Fruit fly (Drosophila melanogaster) whole organism, adult: ENCODE results near the gene Gat.

Source experiments
- CG11617 ChIP-seq: fragments of 200-800 bp; sonication (Bioruptor generic); optimal IDR thresholded peaks from 2 replicates; lab custom pipeline; 2017; ENCODE audit warnings: mild to moderate bottlenecking, missing biosample characterization, missing genetic modification reagents, missing genetic modification characterization
- CG12768 ChIP-seq: fragments of 200-800 bp; sonication (Bioruptor generic); optimal IDR thresholded peaks from 2 replicates; lab custom pipeline; 2017; ENCODE audit warnings: missing biosample characterization, missing genetic modification characterization, mild to moderate bottlenecking, moderate library complexity, missing genetic modification reagents
- CG14711 ChIP-seq: fragments of 200-800 bp; sonication (Bioruptor generic); optimal IDR thresholded peaks from 2 replicates; lab custom pipeline; 2018; ENCODE audit warnings: missing biosample characterization, mild to moderate bottlenecking, missing genetic modification characterization, moderate library complexity
- CG1620 ChIP-seq: fragments of 200-800 bp; sonication (Bioruptor generic); optimal IDR thresholded peaks from 2 replicates; lab custom pipeline; 2016; ENCODE audit warnings: missing biosample characterization, missing genetic modification characterization
- CG33017 ChIP-seq: fragments of 200-800 bp; sonication (Bioruptor generic); optimal IDR thresholded peaks from 2 replicates; lab custom pipeline; 2018; ENCODE audit warnings: missing biosample characterization, mild to moderate bottlenecking, missing genetic modification characterization, moderate library complexity
- CG5204 ChIP-seq: fragments of 200-800 bp; sonication (Bioruptor generic); optimal IDR thresholded peaks from 2 replicates; lab custom pipeline; 2016; ENCODE audit warnings: missing biosample characterization, missing genetic modification characterization
- CG7045 ChIP-seq: fragments of 200-800 bp; sonication (Bioruptor generic); optimal IDR thresholded peaks from 2 replicates; lab custom pipeline; 2017; ENCODE audit warnings: missing biosample characterization, mild to moderate bottlenecking, missing genetic modification characterization
- CG7101 ChIP-seq: fragments of 200-800 bp; sonication (Bioruptor generic); optimal IDR thresholded peaks from 2 replicates; lab custom pipeline; 2018; ENCODE audit warnings: missing biosample characterization, mild to moderate bottlenecking, missing genetic modification characterization, moderate library complexity
- Clk ChIP-seq: fragments of 200-800 bp; sonication (Bioruptor generic); optimal IDR thresholded peaks from 2 replicates; lab custom pipeline; 2017; ENCODE audit warnings: missing biosample characterization, missing genetic modification characterization
- Crg-1 ChIP-seq: fragments of 200-800 bp; sonication (Bioruptor generic); optimal IDR thresholded peaks from 2 replicates; lab custom pipeline; 2016; ENCODE audit warnings: missing biosample characterization, missing genetic modification characterization
- Hr96 ChIP-seq: fragments of 200-800 bp; sonication (Bioruptor generic); optimal IDR thresholded peaks from 2 replicates; lab custom pipeline; 2016; ENCODE audit warnings: missing biosample characterization, missing genetic modification characterization
- Mnt ChIP-seq: fragments of 200-800 bp; sonication (Bioruptor generic); optimal IDR thresholded peaks from 2 replicates; lab custom pipeline; 2016; ENCODE audit warnings: missing biosample characterization, mild to moderate bottlenecking, missing genetic modification characterization
- cic ChIP-seq: fragments of 200-800 bp; sonication (Bioruptor generic); optimal IDR thresholded peaks from 2 replicates; lab custom pipeline; 2017; ENCODE audit warnings: missing biosample characterization, mild to moderate bottlenecking, missing genetic modification characterization, moderate library complexity
- cnc ChIP-seq, 2 experiments: fragments of >200 bp; optimal IDR thresholded peaks; 2 replicates each; lab custom pipeline; 2017
- kay ChIP-seq: fragments of 200-800 bp; sonication (Bioruptor generic); peaks from one replicate; lab custom pipeline; 2016; ENCODE audit warnings: missing biosample characterization, missing genetic modification characterization, borderline replicate concordance
- pad ChIP-seq: fragments of 200-800 bp; sonication (Bioruptor generic); optimal IDR thresholded peaks from 3 replicates; lab custom pipeline; 2017; ENCODE audit warnings: missing biosample characterization, missing genetic modification characterization, mild to moderate bottlenecking, moderate library complexity, missing genetic modification reagents
- tj ChIP-seq: fragments of 200-800 bp; sonication (Bioruptor generic); optimal IDR thresholded peaks from 3 replicates; lab custom pipeline; 2017; ENCODE audit warnings: missing biosample characterization, mild to moderate bottlenecking, missing genetic modification characterization, moderate library complexity
- toe ChIP-seq: fragments of 200-800 bp; sonication (Bioruptor generic); optimal IDR thresholded peaks from 2 replicates; lab custom pipeline; 2016; ENCODE audit warnings: missing biosample characterization, missing genetic modification characterization

The Gat gene

dm6 chr4:629391-629790 is at the start of gene Gat:
Gene Gat, plus strand, starts transcription at chr4:629691.
- no peak for TF ChIP-seq CG11617 (GFP tag; lab: Kevin White, UChicago)
- no peak for TF ChIP-seq pad (GFP tag; lab: Kevin White, UChicago)
- TF ChIP-seq cnc (optimal IDR thresholded peaks at IDR 0.05; lab: Kevin White, UChicago): no peak
- no peak for TF ChIP-seq Clk (GFP tag; lab: Kevin White, UChicago)
- no peak for TF ChIP-seq toe (GFP tag; lab: Kevin White, UChicago)
- no peak for TF ChIP-seq Hr96 (GFP tag; lab: Kevin White, UChicago)
- TF ChIP-seq kay: no peak
- TF ChIP-seq CG5204: no peak
- TF ChIP-seq Mnt (GFP tag; lab: Kevin White, UChicago): no peak
- TF ChIP-seq tj (GFP tag; lab: Kevin White, UChicago): no peak
- TF ChIP-seq CG1620 (GFP tag; lab: Kevin White, UChicago): no peak
- TF ChIP-seq CG14711: no peak
- no peak for TF ChIP-seq cic (GFP tag; lab: Kevin White, UChicago)
- no peak for TF ChIP-seq CG7045 (GFP tag; lab: Kevin White, UChicago)

DNA sequence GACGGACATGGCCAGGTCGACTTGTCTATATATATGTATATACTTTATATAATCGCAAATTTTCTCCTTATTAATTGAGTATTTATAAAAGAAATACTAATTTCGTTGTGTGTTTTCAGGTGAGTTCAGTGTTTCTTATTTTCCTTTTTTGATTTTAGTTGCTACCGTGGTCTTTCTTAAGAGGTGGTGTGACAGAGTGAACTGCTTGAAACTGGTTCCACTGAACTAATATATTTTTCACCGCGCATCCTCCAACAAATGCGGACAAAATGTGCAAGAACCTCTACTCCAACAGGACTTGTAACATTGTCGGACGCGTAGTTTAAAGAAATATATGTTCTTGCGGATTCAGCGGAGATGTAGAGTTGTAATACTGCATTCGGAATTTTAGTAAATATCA is 46.7 kb upstream of the Gat start, which contains the start of gene CG1909:
CG1909 (plus strand) TSS at position 273 of the 400 bp plus-strand sequence.
- TF ChIP-seq cnc (optimal IDR thresholded peaks at IDR 0.05; lab: Kevin White, UChicago) (no peak), CG33017 (tag; lab: Kevin White, UChicago) (no peak), Clk (GFP tag; lab: Kevin White, UChicago) (no peak), Mnt (GFP tag; lab: Kevin White, UChicago) (no peak), CG11617 (GFP tag; lab: Kevin White, UChicago) (no peak), Hr96 (GFP tag; lab: Kevin White, UChicago) (no peak), Crg-1 (GFP tag; lab: Kevin White, UChicago) (no peak), CG7045 (GFP tag; lab: Kevin White, UChicago) (no peak), cic (GFP tag; lab: Kevin White, UChicago) (no peak), CG1620 (GFP tag; lab: Kevin White, UChicago) (no peak)

DNA sequence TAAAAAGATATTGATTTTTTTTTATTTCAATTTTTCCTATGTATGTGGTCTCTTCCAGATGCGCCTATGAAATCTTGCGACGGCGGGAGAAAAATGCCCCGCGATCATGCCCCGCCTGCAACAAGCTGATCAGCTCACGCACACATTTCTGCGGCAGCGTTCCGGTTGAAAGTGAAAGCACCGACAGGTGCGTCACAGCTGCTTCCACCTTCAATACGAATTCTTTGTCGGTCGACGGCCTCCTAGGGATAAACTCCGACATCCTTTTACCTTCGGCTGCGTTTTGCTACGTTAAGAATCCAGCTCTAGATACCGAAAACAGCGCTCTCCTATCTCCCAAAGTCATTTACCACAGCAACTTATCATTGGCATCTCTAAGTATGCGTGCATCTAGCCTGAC is 41.0 kb upstream of the Gat start:
- TF ChIP-seq toe (GFP tag; lab: Kevin White, UChicago) (no peak), CG12768 (GFP tag; lab: Kevin White, UChicago) (no peak), Crg-1 (GFP tag; lab: Kevin White, UChicago) (no peak)

DNA sequence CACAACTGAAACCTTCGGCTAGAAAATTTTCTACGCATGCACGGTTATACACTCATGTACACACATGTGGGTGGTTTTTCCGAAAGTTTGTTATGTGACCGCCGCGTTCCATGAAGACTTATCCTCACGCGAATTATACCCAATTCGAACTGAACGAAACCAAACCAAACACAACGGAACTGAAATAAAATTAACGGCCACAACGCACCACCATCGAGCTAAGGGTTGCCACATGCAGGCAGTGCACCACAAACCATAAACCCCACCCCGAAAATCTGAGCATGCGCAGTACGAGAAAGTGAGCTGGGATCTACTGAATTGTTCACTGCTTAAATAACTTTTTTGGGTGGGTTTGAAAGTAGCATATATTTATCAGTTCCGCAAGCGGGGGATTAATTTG is 22.0 kb upstream of the Gat start, which contains the start of gene onecut:
onecut (minus strand) TSS at position 152 of the 400 bp plus-strand sequence.
- TF ChIP-seq CG14711 (peak; percentile 51), Mnt (GFP tag; lab: Kevin White, UChicago) (no peak)

- TF ChIP-seq cnc (optimal IDR thresholded peaks at IDR 0.05; lab: Kevin White, UChicago) (no peak), toe (GFP tag; lab: Kevin White, UChicago) (no peak), tj (GFP tag; lab: Kevin White, UChicago) (peak; percentile 67), CG7101 (tag; lab: Kevin White, UChicago) (no peak), CG12768 (GFP tag; lab: Kevin White, UChicago) (no peak), CG1620 (GFP tag; lab: Kevin White, UChicago) (no peak), Crg-1 (GFP tag; lab: Kevin White, UChicago) (no peak)
Measured at dm6 chr4:610398-611319, 18.8 kb upstream of the Gat start, which contains the start of gene Eph. Gene Eph, plus strand, starts transcription at chr4:610684.

DNA sequence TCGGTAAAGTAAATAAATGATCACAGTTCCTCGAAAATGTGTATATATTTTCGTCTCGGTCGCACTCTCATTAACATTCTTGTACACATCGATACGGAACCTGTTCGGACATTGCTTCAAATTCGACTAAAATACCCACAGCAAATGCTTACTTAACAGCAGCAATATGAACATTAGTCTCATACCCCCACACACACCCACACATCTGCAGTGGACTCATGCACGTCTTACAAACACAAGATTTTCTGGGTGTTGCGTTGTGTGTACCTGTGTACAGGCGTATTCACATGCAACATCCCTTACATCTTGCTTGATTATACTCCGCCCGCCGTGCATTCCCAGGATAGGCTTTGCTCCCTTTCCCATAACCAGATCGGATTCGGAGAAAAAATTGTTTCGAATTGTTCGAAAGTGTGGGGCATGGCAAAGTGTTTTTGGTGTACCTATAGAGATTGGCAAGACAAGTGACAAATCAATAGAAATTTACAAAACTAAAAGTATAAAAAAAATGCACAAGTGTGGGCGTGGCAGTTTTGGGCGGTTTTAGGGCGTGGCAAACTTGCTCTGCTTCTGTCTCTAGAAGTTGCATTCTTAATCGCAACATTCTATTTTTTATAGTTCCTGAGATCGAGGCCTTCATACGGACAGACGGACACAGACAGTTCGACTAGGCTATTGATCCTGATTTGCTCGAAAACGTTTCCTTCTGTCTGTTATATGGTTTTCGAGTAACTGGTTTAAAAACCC is 3.4 kb upstream of the Gat start, which contains the start of gene mav:
mav (minus strand) TSS at position 134 of the 747 bp plus-strand sequence.
- TF ChIP-seq pad (GFP tag; lab: Kevin White, UChicago): no peak
- no peak for TF ChIP-seq cic (GFP tag; lab: Kevin White, UChicago)
- TF ChIP-seq CG12768 (GFP tag; lab: Kevin White, UChicago): no peak
- no peak for TF ChIP-seq CG7045 (GFP tag; lab: Kevin White, UChicago)
- TF ChIP-seq kay: peak; percentile 74

DNA sequence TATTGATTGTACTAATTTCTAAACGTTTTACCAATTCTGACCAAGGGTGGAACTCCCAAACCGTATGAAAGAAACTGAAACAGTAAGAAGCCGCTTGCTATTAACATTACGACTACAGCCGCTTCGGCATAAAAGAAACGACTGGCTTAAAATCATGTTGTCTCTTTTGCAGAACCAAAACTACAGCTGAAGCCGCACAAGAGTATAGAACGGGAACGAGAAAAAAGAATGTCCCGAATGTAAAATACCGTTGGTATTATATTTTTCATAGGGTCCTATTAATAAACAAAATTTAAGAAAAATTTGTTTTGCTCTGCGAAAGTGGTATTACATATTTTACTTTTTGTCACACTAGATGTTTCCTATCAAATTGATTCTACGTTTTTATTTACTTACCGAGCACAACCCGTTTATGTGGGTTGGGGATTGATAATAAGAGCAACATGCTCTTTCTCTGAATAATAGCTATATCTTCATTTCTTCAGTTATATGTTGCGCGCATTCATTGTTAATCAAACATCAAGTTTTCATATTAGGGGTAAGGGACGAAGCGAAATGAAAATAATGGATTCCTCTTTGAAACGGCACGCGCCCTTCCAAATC is 17.0 kb downstream of the Gat start, which contains the start of gene Ekar:
Ekar (minus strand) TSS at position 143 of the 603 bp plus-strand sequence.
- TF ChIP-seq kay: peak; percentile 72
- TF ChIP-seq cnc (optimal IDR thresholded peaks at IDR 0.05; lab: Kevin White, UChicago): no peak
